Worm (Caenorhabditis elegans) whole organism, late embryonic: ENCODE data around the gene fat-2.

ENCODE experiments used
- K09A11.1 ChIP-seq: sonication (generic microtip); optimal IDR thresholded peaks from 2 replicates; lab custom pipeline; 2017; ENCODE audit warnings: antibody characterized with exemption, mild to moderate bottlenecking, missing genetic modification characterization, missing compliant biosample characterization; ENCODE audit not compliant: insufficient read depth
- ahr-1 ChIP-seq: sonication (generic microtip); optimal IDR thresholded peaks from 2 replicates; lab custom pipeline; 2016; ENCODE audit warnings: missing genetic modification characterization, missing compliant biosample characterization
- ama-1 ChIP-seq: fragments of 150-350 bp; optimal IDR thresholded peaks from 2 replicates; lab custom pipeline; 2014
- ceh-19 ChIP-seq: fragments of 200-800 bp; sonication (Bioruptor generic); optimal IDR thresholded peaks from 2 replicates; lab custom pipeline; 2018; ENCODE audit warnings: mild to moderate bottlenecking, missing genetic modification characterization, missing compliant biosample characterization
- ceh-6 ChIP-seq: fragments of 200-800 bp; sonication (Bioruptor generic); optimal IDR thresholded peaks from 2 replicates; lab custom pipeline; 2018; ENCODE audit warnings: mild to moderate bottlenecking, missing genetic modification characterization, missing compliant biosample characterization
- dmd-4 ChIP-seq: sonication (generic microtip); optimal IDR thresholded peaks from 2 replicates; lab custom pipeline; 2016; ENCODE audit warnings: borderline replicate concordance, missing genetic modification characterization, missing compliant biosample characterization
- dve-1 ChIP-seq: sonication (generic microtip); optimal IDR thresholded peaks from 2 replicates; lab custom pipeline; 2017; ENCODE audit warnings: antibody characterized with exemption, mild to moderate bottlenecking, missing genetic modification characterization, missing compliant biosample characterization
- fax-1 ChIP-seq: sonication (generic microtip); optimal IDR thresholded peaks from 2 replicates; lab custom pipeline; 2016; ENCODE audit warnings: missing genotype, missing genetic modification characterization, missing compliant biosample characterization
- nfya-1 ChIP-seq: sonication (generic microtip); optimal IDR thresholded peaks from 2 replicates; lab custom pipeline; 2017; ENCODE audit warnings: missing genetic modification characterization, mild to moderate bottlenecking, missing compliant biosample characterization, antibody characterized with exemption, moderate library complexity
- pax-1 ChIP-seq: fragments of 150-350 bp; optimal IDR thresholded peaks from 2 replicates; lab custom pipeline; 2014; ENCODE audit warnings: missing biosample characterization, missing genetic modification characterization
- ref-2 ChIP-seq: sonication (generic microtip); optimal IDR thresholded peaks from 2 replicates; lab custom pipeline; 2016; ENCODE audit warnings: missing genetic modification characterization, missing compliant biosample characterization
- tbx-2 ChIP-seq: sonication (generic microtip); optimal IDR thresholded peaks from 2 replicates; lab custom pipeline; 2016; ENCODE audit warnings: missing genetic modification characterization, missing compliant biosample characterization
- unc-55 ChIP-seq: sonication (generic microtip); optimal IDR thresholded peaks from 2 replicates; lab custom pipeline; 2017; ENCODE audit warnings: missing biosample characterization, missing genetic modification reagents, missing genetic modification characterization
- ztf-16 ChIP-seq: sonication (generic microtip); optimal IDR thresholded peaks from 2 replicates; lab custom pipeline; 2017; ENCODE audit warnings: missing genetic modification characterization, missing compliant biosample characterization

DNA sequence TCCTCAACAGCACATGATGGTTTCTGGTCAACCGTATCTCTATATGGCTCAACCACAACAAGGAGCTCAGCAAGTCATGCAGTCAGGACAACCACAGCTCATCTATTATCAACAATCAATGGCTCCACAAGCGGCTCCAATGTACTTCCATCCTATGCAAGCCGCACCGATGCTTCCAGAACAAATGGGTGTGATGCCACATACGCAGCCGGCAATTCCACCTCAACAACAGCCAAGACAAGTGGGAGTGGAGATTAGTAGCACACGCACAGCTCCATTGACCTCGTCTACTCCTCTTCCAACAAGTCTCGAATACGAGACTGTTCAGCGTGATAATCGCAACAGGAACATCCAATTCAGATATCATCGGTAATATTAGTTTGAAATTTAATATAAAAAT lies 30.4 kb downstream of the fat-2 start:
- TF ChIP-seq ztf-16 (tag; lab: Kevin White, UChicago), result no peak
- TF ChIP-seq fax-1 (tag; lab: Kevin White, UChicago), result no peak
- no peak for TF ChIP-seq dve-1 (tag; lab: Kevin White, UChicago)
- no peak for TF ChIP-seq ahr-1 (tag; lab: Kevin White, UChicago)
- no peak for TF ChIP-seq ceh-6 (GFP tag; lab: Kevin White, UChicago)
- no peak for TF ChIP-seq pax-1 (tag; lab: Kevin White, UChicago)
- TF ChIP-seq ama-1, result no peak
- no peak for TF ChIP-seq ceh-19 (GFP tag; lab: Kevin White, UChicago)
- TF ChIP-seq tbx-2 (tag; lab: Kevin White, UChicago), result no peak
- no peak for TF ChIP-seq nfya-1 (tag; lab: Kevin White, UChicago)
- TF ChIP-seq unc-55 (GFP tag; lab: Kevin White, UChicago), result no peak
- no peak for TF ChIP-seq K09A11.1 (tag; lab: Kevin White, UChicago)
- TF ChIP-seq ref-2 (tag; lab: Kevin White, UChicago), result no peak
- TF ChIP-seq dmd-4, result no peak
